Worm (Caenorhabditis elegans) whole organism, late embryonic: Measurements from ENCODE around the gene F18H3.4.

Experiments used
- ahr-1 ChIP-seq: sonication (generic microtip); optimal IDR thresholded peaks from 2 replicates; lab custom pipeline; 2016; ENCODE audit warnings: missing genetic modification characterization, missing compliant biosample characterization
- ama-1 ChIP-seq: fragments of 150-350 bp; optimal IDR thresholded peaks from 2 replicates; lab custom pipeline; 2014
- ceh-2 ChIP-seq: sonication (generic microtip); optimal IDR thresholded peaks from 2 replicates; lab custom pipeline; 2016; ENCODE audit warnings: missing genotype, missing genetic modification characterization, missing compliant biosample characterization
- dmd-4 ChIP-seq: sonication (generic microtip); optimal IDR thresholded peaks from 2 replicates; lab custom pipeline; 2016; ENCODE audit warnings: borderline replicate concordance, missing genetic modification characterization, missing compliant biosample characterization
- nfya-1 ChIP-seq: sonication (generic microtip); optimal IDR thresholded peaks from 2 replicates; lab custom pipeline; 2017; ENCODE audit warnings: missing genetic modification characterization, mild to moderate bottlenecking, missing compliant biosample characterization, antibody characterized with exemption, moderate library complexity
- ref-2 ChIP-seq: sonication (generic microtip); optimal IDR thresholded peaks from 2 replicates; lab custom pipeline; 2016; ENCODE audit warnings: missing genetic modification characterization, missing compliant biosample characterization
- tbx-2 ChIP-seq: sonication (generic microtip); optimal IDR thresholded peaks from 2 replicates; lab custom pipeline; 2016; ENCODE audit warnings: missing genetic modification characterization, missing compliant biosample characterization
- unc-42 ChIP-seq: sonication (generic microtip); optimal IDR thresholded peaks from 2 replicates; lab custom pipeline; 2016; ENCODE audit warnings: missing genotype, missing genetic modification characterization, missing compliant biosample characterization

DNA sequence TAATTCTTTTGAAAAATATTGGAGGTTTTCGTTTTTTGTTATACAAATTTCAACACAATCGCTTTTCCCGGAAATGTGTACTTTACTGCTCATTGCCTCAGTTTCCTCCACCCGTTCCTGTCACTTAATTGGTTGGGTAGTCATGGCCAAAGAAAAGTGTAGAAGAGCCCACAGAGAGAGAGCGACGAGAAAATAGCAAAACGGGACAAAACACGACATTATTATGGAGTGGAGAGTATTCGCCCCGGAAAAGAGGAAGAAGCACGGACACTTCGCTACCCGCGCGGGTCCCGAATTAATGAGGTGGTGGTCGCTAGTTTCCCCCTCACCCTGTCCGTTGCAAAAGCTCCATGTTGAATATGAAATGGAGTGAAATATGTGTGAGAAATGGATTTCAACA lies 25.0 kb upstream of the F18H3.4 start:
- TF ChIP-seq ref-2 (tag; lab: Kevin White, UChicago), result no peak
- TF ChIP-seq ceh-2 (tag; lab: Kevin White, UChicago), result no peak
- no peak for TF ChIP-seq tbx-2
- TF ChIP-seq nfya-1 (tag; lab: Kevin White, UChicago), result peak; percentile 19
- TF ChIP-seq ahr-1, result no peak
- TF ChIP-seq unc-42 (tag; lab: Kevin White, UChicago), result peak; percentile 34
- TF ChIP-seq dmd-4 (tag; lab: Kevin White, UChicago), result peak; percentile 25
- no peak for TF ChIP-seq ama-1
